Worm (Caenorhabditis elegans): ENCODE results near the gene K02D10.4.
A peak's percentile ranks its signal among the peaks of the same experiment; 100 is the strongest.

The K02D10.4 gene

DNA sequence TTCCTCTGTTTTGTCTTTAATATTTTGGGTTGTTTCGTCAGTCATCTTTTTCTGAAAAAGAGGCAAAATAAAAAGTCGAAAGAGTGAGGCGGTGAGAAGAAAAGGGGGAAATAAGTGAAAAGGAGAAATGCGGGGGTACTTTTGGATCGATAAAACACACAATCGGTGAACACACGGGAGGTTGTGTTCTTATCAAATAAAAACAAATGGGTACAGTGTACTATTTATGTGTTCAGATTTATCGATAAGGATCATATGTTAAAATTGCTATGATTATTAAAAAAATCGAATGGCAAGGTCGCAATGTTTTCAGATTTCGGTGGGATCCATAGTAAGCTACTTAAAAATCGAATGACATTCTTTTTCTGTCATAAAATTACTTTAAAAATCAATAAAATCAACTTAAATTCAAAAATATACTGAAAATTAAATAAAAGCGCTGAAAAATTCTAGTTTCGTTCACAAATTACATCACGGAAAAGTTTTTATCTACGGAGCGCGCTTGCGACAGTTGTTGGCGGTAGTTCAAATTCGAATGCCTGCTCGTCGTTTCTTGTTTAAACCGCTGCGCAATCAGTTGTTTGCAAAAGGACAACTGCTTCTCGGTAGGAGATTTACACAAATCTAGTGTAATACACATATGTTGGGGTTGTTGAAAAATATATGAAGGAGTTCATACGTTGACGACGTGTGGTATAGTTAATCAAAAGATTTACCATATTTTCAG, 29.6 kb upstream of the K02D10.4 start, which contains the start of gene prx-19 (continued):
- TF ChIP-seq ZK337.2 (GFP tag; IDR thresholded peaks at IDR 0.05) = no peak
- no peak for TF ChIP-seq zip-11 (GFP tag; IDR thresholded peaks at IDR 0.05)
- no peak for TF ChIP-seq aha-1 (tag)
- TF ChIP-seq nhr-42 (GFP tag; IDR thresholded peaks at IDR 0.05) = no peak
- no peak for TF ChIP-seq ceh-28 (tag; optimal IDR thresholded peaks at IDR 0.05)
- TF ChIP-seq nhr-28 (tag; optimal IDR thresholded peaks at IDR 0.05) = peak; percentile 49
- TF ChIP-seq mep-1 (tag; optimal IDR thresholded peaks at IDR 0.05) = no peak
- TF ChIP-seq vab-7 (GFP tag; IDR thresholded peaks at IDR 0.05) = no peak
- no peak for TF ChIP-seq nhr-11 (tag; optimal IDR thresholded peaks at IDR 0.05)
- TF ChIP-seq egl-27 (tag; optimal IDR thresholded peaks at IDR 0.05) = no peak
- TF ChIP-seq lin-1 (GFP tag; IDR thresholded peaks at IDR 0.05) = no peak
- TF ChIP-seq mdt-29 (GFP tag; IDR thresholded peaks at IDR 0.05) = no peak
- TF ChIP-seq F26F4.8 (GFP tag; conservative IDR thresholded peaks at IDR 0.05) = no peak
- TF ChIP-seq nhr-237 (tag; optimal IDR thresholded peaks at IDR 0.05) = no peak
- TF ChIP-seq unc-39 (tag; optimal IDR thresholded peaks at IDR 0.05) = no peak
- TF ChIP-seq zag-1 (tag; optimal IDR thresholded peaks at IDR 0.05) = no peak
- TF ChIP-seq unc-130 (GFP tag; optimal IDR thresholded peaks at IDR 0.05) = no peak
- TF ChIP-seq ceh-32 (tag; optimal IDR thresholded peaks at IDR 0.05; ENCODE audit: poor library complexity) = no peak
- TF ChIP-seq R02D3.7 (tag; optimal IDR thresholded peaks at IDR 0.05) = no peak
- TF ChIP-seq lin-29 (GFP tag; IDR thresholded peaks at IDR 0.05) = no peak
- TF ChIP-seq pha-4 (GFP tag; IDR thresholded peaks at IDR 0.05) = no peak
- no peak for TF ChIP-seq pha-4 (tag; optimal IDR thresholded peaks at IDR 0.05)
- no peak for TF ChIP-seq ztf-11 (tag; optimal IDR thresholded peaks at IDR 0.05)
- TF ChIP-seq dve-1 (tag; optimal IDR thresholded peaks at IDR 0.05; ENCODE audit: insufficient read depth) = no peak
- TF ChIP-seq dmd-9 (GFP tag; IDR thresholded peaks at IDR 0.05) = no peak
- no peak for TF ChIP-seq pqm-1 (tag; optimal IDR thresholded peaks at IDR 0.05)
- no peak for TF ChIP-seq hif-1 (tag; optimal IDR thresholded peaks at IDR 0.05)
- TF ChIP-seq lsy-2 (tag; optimal IDR thresholded peaks at IDR 0.05) = peak in 1 of 2 experiments; percentile 55
- no peak for TF ChIP-seq dmd-8 (GFP tag; IDR thresholded peaks at IDR 0.05)
- TF ChIP-seq dmd-6 (GFP tag; IDR thresholded peaks at IDR 0.05) = no peak; the same call in 1 of the 2 replicates
- TF ChIP-seq nhr-10 (tag; optimal IDR thresholded peaks at IDR 0.05) = no peak
- no peak for TF ChIP-seq Y5F2A.4 (GFP tag; optimal IDR thresholded peaks at IDR 0.05)

DNA sequence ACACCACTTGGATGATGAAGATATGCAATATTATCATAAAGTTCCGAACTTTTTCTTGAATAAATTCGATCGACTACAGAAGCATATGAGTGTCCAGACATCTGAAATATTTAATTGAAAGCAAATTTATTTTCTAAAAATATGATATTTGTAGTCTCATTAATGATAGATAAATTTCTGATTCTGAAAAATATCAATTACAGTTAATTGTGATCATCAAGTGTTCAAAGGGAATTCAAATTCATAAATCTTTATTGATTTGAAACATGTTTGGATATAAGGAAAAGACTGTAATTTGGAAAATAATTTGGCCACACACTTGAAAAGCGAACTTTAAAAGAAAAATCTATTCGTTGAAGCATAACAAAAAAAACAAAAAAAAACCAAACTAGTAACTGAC, 27.4 kb upstream of the K02D10.4 start, which contains the start of gene F54F2.7:
Gene F54F2.7, minus strand, starts transcription at position 101 of the 400 bp plus-strand sequence.
- TF ChIP-seq mxl-3 (GFP tag; optimal IDR thresholded peaks at IDR 0.05) (no peak), dmd-8 (GFP tag; IDR thresholded peaks at IDR 0.05) (no peak), aha-1 (tag) (no peak), unc-62 (GFP tag; optimal IDR thresholded peaks at IDR 0.05 in 1 of 2) (no peak), unc-62 (tag; optimal IDR thresholded peaks at IDR 0.05) (no peak), nhr-102 (tag; optimal IDR thresholded peaks at IDR 0.05) (no peak), daf-16 (GFP tag; optimal IDR thresholded peaks at IDR 0.05) (no peak), daf-16 (tag; optimal IDR thresholded peaks at IDR 0.05) (no peak), lin-1 (GFP tag; IDR thresholded peaks at IDR 0.05) (no peak), sdz-12 (GFP tag; optimal IDR thresholded peaks at IDR 0.05) (no peak), dmd-6 (GFP tag; IDR thresholded peaks at IDR 0.05) (no peak), unc-39 (tag; optimal IDR thresholded peaks at IDR 0.05) (no peak), snpc-4 (tag; optimal IDR thresholded peaks at IDR 0.05) (no peak), zag-1 (tag; optimal IDR thresholded peaks at IDR 0.05) (no peak)

DNA sequence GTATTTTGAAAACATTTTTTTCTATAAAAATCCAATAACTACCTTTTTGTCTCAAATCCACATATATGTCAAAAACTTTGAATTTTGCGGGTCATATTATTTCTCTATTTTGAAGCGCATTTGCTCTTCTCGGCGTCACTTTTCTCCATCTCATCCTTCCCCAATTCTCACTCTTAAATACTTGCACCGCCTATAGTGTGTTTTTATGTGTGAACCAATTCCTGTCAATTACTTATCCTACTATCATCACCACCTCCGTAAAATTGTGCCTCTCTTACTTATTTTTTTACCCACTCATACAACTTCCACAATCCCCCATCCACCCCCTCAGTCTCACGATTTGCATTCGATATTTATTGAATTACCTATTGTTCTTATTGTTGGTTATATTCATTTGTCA, 26.0 kb upstream of the K02D10.4 start:
- TF ChIP-seq lim-7 (GFP tag; IDR thresholded peaks at IDR 0.05) (0 out of 2 replicates have a peak, but pooled peaks have one; percentile 47), nhr-102 (tag; optimal IDR thresholded peaks at IDR 0.05) (no peak), ztf-11 (tag; optimal IDR thresholded peaks at IDR 0.05) (no peak), madf-5 (GFP tag; IDR thresholded peaks at IDR 0.05) (0 out of 4 replicates have a peak, but pooled peaks of 1 of the 2 experiments have one; percentile 20), aha-1 (tag) (peak; percentile 54), aly-2 (tag; optimal IDR thresholded peaks at IDR 0.05) (peak; percentile 33)

Data from whole organism, L4 larva.